Worm (Caenorhabditis elegans) whole organism, L3 larva: ENCODE data around the gene ndg-4.
A peak's percentile ranks its signal among the peaks of the same experiment; 100 is the strongest.

Experiments
- R02D3.7 ChIP-seq: fragments of 150-350 bp; optimal IDR thresholded peaks from 2 replicates; lab custom pipeline; 2014; ENCODE audit warnings: missing biosample characterization, missing genetic modification characterization
- aly-2 ChIP-seq: fragments of 150-350 bp; optimal IDR thresholded peaks from 2 replicates; lab custom pipeline; 2014; ENCODE audit warnings: missing biosample characterization, missing genetic modification characterization
- ceh-9 ChIP-seq: sonication (generic microtip); optimal IDR thresholded peaks from 2 replicates; lab custom pipeline; 2018; ENCODE audit warnings: missing biosample characterization, missing genetic modification characterization
- egl-27 ChIP-seq: sonication (generic microtip); optimal IDR thresholded peaks from 4 replicates; lab custom pipeline; 2017; ENCODE audit warnings: missing biosample characterization, missing genetic modification reagents, missing genetic modification characterization
- elt-2 ChIP-seq: sonication (generic microtip); optimal IDR thresholded peaks from 2 replicates; lab custom pipeline; 2016; ENCODE audit warnings: missing genetic modification reagents, mild to moderate bottlenecking, missing genetic modification characterization, missing compliant biosample characterization
- elt-3 ChIP-seq, 3 experiments: fragments of 150-350 bp in 1 of 3; sonication (generic microtip) in 2 of 3; optimal IDR thresholded peaks; 2 replicates in 2 of 3; 4 replicates in 1 of 3; lab custom pipeline; 2014 to 2017; ENCODE audit warnings: missing biosample characterization in 3 of 3, missing genetic modification characterization in 3 of 3
- eor-1 ChIP-seq, 2 experiments: fragments of 150-350 bp; optimal IDR thresholded peaks; 2 replicates each; lab custom pipeline; 2014 to 2018; ENCODE audit warnings: missing biosample characterization in 2 of 2, missing genetic modification characterization in 2 of 2
- fkh-10 ChIP-seq: sonication (generic microtip); optimal IDR thresholded peaks from 2 replicates; lab custom pipeline; 2017; ENCODE audit warnings: missing biosample characterization, missing genetic modification reagents, missing genetic modification characterization
- fkh-2 ChIP-seq: fragments of 150-350 bp; optimal IDR thresholded peaks from 2 replicates; lab custom pipeline; 2014; ENCODE audit warnings: missing biosample characterization, missing genetic modification reagents, missing genetic modification characterization
- fos-1 ChIP-seq: fragments of 150-350 bp; optimal IDR thresholded peaks from 2 replicates; lab custom pipeline; 2014; ENCODE audit warnings: missing biosample characterization, missing genetic modification characterization
- jun-1 ChIP-seq: fragments of 150-350 bp; optimal IDR thresholded peaks from 2 replicates; lab custom pipeline; 2014; ENCODE audit warnings: missing biosample characterization, missing genetic modification reagents, missing genetic modification characterization
- lin-15B ChIP-seq: fragments of 150-350 bp; optimal IDR thresholded peaks from 2 replicates; lab custom pipeline; 2014; ENCODE audit warnings: missing biosample characterization, missing genetic modification characterization
- mml-1 ChIP-seq: fragments of 150-350 bp; sonication (generic microtip); optimal IDR thresholded peaks from 3 replicates; lab custom pipeline; 2014; ENCODE audit warnings: missing biosample characterization, missing genetic modification characterization
- nfya-1 ChIP-seq: sonication (generic microtip); optimal IDR thresholded peaks from 2 replicates; lab custom pipeline; 2017; ENCODE audit warnings: missing genetic modification characterization, mild to moderate bottlenecking, missing compliant biosample characterization, antibody characterized with exemption, moderate library complexity; ENCODE audit not compliant: insufficient read depth
- nhr-11 ChIP-seq: fragments of 150-350 bp; optimal IDR thresholded peaks from 2 replicates; lab custom pipeline; 2014; ENCODE audit warnings: missing biosample characterization, missing genetic modification characterization
- nhr-23 ChIP-seq: fragments of 150-350 bp; optimal IDR thresholded peaks from 2 replicates; lab custom pipeline; 2014; ENCODE audit warnings: missing biosample characterization, missing genetic modification reagents, missing genetic modification characterization
- nhr-237 ChIP-seq: fragments of 150-350 bp; optimal IDR thresholded peaks from 2 replicates; lab custom pipeline; 2014; ENCODE audit warnings: missing biosample characterization, missing genetic modification characterization
- nhr-43 ChIP-seq: sonication (generic microtip); optimal IDR thresholded peaks from 2 replicates; lab custom pipeline; 2016; ENCODE audit warnings: mild to moderate bottlenecking, missing genetic modification characterization, missing compliant biosample characterization; ENCODE audit not compliant: poor library complexity, severe bottlenecking
- nhr-76 ChIP-seq: fragments of 150-350 bp; sonication (generic microtip); optimal IDR thresholded peaks from 5 replicates; lab custom pipeline; 2014; ENCODE audit warnings: missing biosample characterization, missing genetic modification characterization
- nhr-77 ChIP-seq: fragments of 150-350 bp; optimal IDR thresholded peaks from 2 replicates; lab custom pipeline; 2014; ENCODE audit warnings: missing biosample characterization, missing genetic modification characterization
- pha-4 ChIP-seq: fragments of 150-350 bp; optimal IDR thresholded peaks from 2 replicates; lab custom pipeline; 2014; ENCODE audit warnings: missing biosample characterization, missing genetic modification reagents, missing genetic modification characterization
- sea-2 ChIP-seq: fragments of 150-350 bp; sonication (generic microtip); optimal IDR thresholded peaks from 4 replicates; lab custom pipeline; 2014; ENCODE audit warnings: missing biosample characterization, missing genetic modification reagents, missing genetic modification characterization
- skn-1 ChIP-seq: fragments of 150-350 bp; optimal IDR thresholded peaks from 2 replicates; lab custom pipeline; 2014; ENCODE audit warnings: missing biosample characterization, missing genetic modification characterization
- unc-39 ChIP-seq: sonication (generic microtip); optimal IDR thresholded peaks from 4 replicates; lab custom pipeline; 2017; ENCODE audit warnings: missing biosample characterization, missing genetic modification characterization
- ztf-11 ChIP-seq: fragments of 150-350 bp; optimal IDR thresholded peaks from 2 replicates; lab custom pipeline; 2014; ENCODE audit warnings: missing biosample characterization, missing genetic modification characterization
- ztf-4 ChIP-seq: fragments of 150-350 bp; optimal IDR thresholded peaks from 2 replicates; lab custom pipeline; 2014; ENCODE audit warnings: missing biosample characterization, missing genetic modification characterization

Gene ndg-4

ce11 chrIII:4453301-4453700 lies 13.9 kb downstream of the ndg-4 start:
- no peak for TF ChIP-seq nhr-237 (tag; lab: Kevin White, UChicago)
- TF ChIP-seq nfya-1 (tag; lab: Kevin White, UChicago) = peak; percentile 76

ce11 chrIII:4452749-4453148 lies 14.4 kb downstream of the ndg-4 start:
- TF ChIP-seq nhr-76 (tag; lab: Kevin White, UChicago) (no peak), ztf-11 (tag; lab: Kevin White, UChicago) (no peak), nhr-23 (peak; percentile 16), fos-1 (no peak), nfya-1 (tag; lab: Kevin White, UChicago) (peak; percentile 7), lin-15B (tag; lab: Kevin White, UChicago) (no peak), sea-2 (GFP tag; lab: Kevin White, UChicago) (no peak), fkh-10 (GFP tag; lab: Kevin White, UChicago) (no peak)

- TF ChIP-seq nfya-1 (tag; lab: Kevin White, UChicago) (peak; percentile 71), nhr-23 (peak; percentile 9), nhr-43 (tag; lab: Kevin White, UChicago) (no peak), pha-4 (tag; lab: Kevin White, UChicago) (no peak), egl-27 (tag; lab: Kevin White, UChicago) (no peak)
These were observed 16.3 kb downstream of the ndg-4 start for ce11 chrIII:4450773-4451423.

ce11 chrIII:4449893-4450579 lies 17.1 kb downstream of the ndg-4 start, which contains the start of gene ceh-43:
Gene ceh-43, minus strand, starts transcription at chrIII:4449943.
- no peak for TF ChIP-seq nhr-77 (tag; lab: Kevin White, UChicago)
- peak; percentile 49 for TF ChIP-seq elt-2 (tag; lab: Kevin White, UChicago)

ce11 chrIII:4449357-4449756 lies 17.8 kb downstream of the ndg-4 start:
- no peak for TF ChIP-seq jun-1 (tag; lab: Kevin White, UChicago)
- TF ChIP-seq nfya-1 (tag; lab: Kevin White, UChicago) = peak; percentile 41

- no peak for TF ChIP-seq skn-1
- TF ChIP-seq, all 47 proteins: peak for 0
These were observed 19.1 kb downstream of the ndg-4 start for ce11 chrIII:4448029-4448428.

ce11 chrIII:4444492-4444891 lies 22.7 kb downstream of the ndg-4 start:
- TF ChIP-seq ceh-9 (tag; lab: Kevin White, UChicago) (no peak), elt-3 (tag; optimal IDR thresholded peaks at IDR 0.05; lab: Kevin White, UChicago) (no peak), mml-1 (tag; lab: Kevin White, UChicago) (no peak), fkh-2 (tag; lab: Kevin White, UChicago) (no peak), eor-1 (tag; optimal IDR thresholded peaks at IDR 0.05; lab: Kevin White, UChicago) (no peak), R02D3.7 (no peak), egl-27 (tag; lab: Kevin White, UChicago) (no peak), aly-2 (no peak), nhr-23 (no peak), fkh-10 (GFP tag; lab: Kevin White, UChicago) (no peak), ztf-4 (tag; lab: Kevin White, UChicago) (no peak), unc-39 (no peak), nfya-1 (tag; lab: Kevin White, UChicago) (no peak), nhr-11 (tag; lab: Kevin White, UChicago) (no peak), skn-1 (no peak)
